Fruit fly (Drosophila melanogaster) whole organism: ENCODE data around the gene CG14321.

ENCODE experiments used
- CG8478 ChIP-seq: fragments of >200 bp; optimal IDR thresholded peaks from 2 replicates; lab custom pipeline; 2018; ENCODE audit warnings: inconsistent platforms
- EcR ChIP-seq, 2 experiments: fragments of >200 bp; optimal IDR thresholded peaks; 2 replicates each; lab custom pipeline; 2017; ENCODE audit warnings: missing biosample characterization in 2 of 2, missing genetic modification characterization in 2 of 2, missing genetic modification reagents in 2 of 2
- psq ChIP-seq: fragments of >200 bp; optimal IDR thresholded peaks from 2 replicates; lab custom pipeline; 2017

DNA sequence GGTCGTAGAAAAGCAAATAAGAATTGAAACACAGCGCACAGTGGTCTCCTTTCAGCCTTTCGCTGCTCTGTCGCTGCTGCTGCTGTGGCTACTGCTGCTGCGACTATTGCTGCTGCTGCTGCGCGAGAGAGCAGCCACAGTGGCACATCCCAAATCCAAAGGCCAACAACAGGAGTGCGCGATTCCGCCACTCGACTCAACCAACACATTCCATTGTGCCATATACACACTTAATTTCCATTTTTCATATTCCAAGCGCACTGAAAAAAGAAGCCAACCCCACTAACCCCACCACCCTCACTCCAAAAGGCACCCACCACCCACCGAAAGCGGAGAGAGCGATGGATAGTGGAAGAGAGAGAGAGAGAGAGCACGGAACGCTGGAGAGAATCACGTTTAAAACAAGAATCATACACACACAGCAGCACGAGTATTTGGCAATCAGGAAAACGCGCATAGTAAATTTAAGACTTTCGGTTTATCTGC lies 42.7 kb downstream of the CG14321 start:
- TF ChIP-seq CG8478 (lab: Kevin White, UChicago) (no peak), psq (no peak), EcR (GFP tag; optimal IDR thresholded peaks at IDR 0.05; lab: Kevin White, UChicago) (no peak)
